Fruit fly (Drosophila melanogaster) whole organism, prepupa: ENCODE data around the gene Cp19.
A peak's percentile ranks its signal among the peaks of the same experiment; 100 is the strongest.

Source experiments
- Blimp-1 ChIP-seq: fragments of 200-800 bp; sonication (Bioruptor generic); optimal IDR thresholded peaks from 3 replicates; lab custom pipeline; 2017; ENCODE audit warnings: missing biosample characterization, missing genetic modification characterization, mild to moderate bottlenecking, moderate library complexity, missing genetic modification reagents
- CG10669 ChIP-seq: fragments of 200-800 bp; sonication (Bioruptor generic); optimal IDR thresholded peaks from 3 replicates; lab custom pipeline; 2018; ENCODE audit warnings: missing biosample characterization, mild to moderate bottlenecking, missing genetic modification characterization, moderate library complexity
- CG11902 ChIP-seq: fragments of 200-800 bp; sonication (Bioruptor generic); optimal IDR thresholded peaks from 3 replicates; lab custom pipeline; 2016; ENCODE audit warnings: missing biosample characterization, missing genetic modification characterization
- CG15336 ChIP-seq: fragments of 200-800 bp; sonication (Bioruptor generic); IDR thresholded peaks from 2 replicates; pipeline ENCODE4 v1.3.6; 2022; ENCODE audit warnings: missing biosample characterization, missing genetic modification characterization
- CG1621 ChIP-seq: fragments of 200-800 bp; sonication (Bioruptor generic); optimal IDR thresholded peaks from 3 replicates; lab custom pipeline; 2018; ENCODE audit warnings: missing biosample characterization, mild to moderate bottlenecking, missing genetic modification characterization
- CG3032 ChIP-seq: fragments of 200-800 bp; optimal IDR thresholded peaks from 2 replicates; lab custom pipeline; 2019; ENCODE audit warnings: missing biosample characterization, mild to moderate bottlenecking, missing genetic modification characterization, moderate library complexity
- CG4318 ChIP-seq: fragments of 200-800 bp; sonication (Bioruptor generic); optimal IDR thresholded peaks from 3 replicates; lab custom pipeline; 2017; ENCODE audit warnings: missing biosample characterization, mild to moderate bottlenecking, missing genetic modification characterization
- CG6276 ChIP-seq: fragments of 200-800 bp; sonication (Bioruptor generic); optimal IDR thresholded peaks from 2 replicates; lab custom pipeline; 2017; ENCODE audit warnings: missing biosample characterization, mild to moderate bottlenecking, missing genetic modification characterization
- CG6808 ChIP-seq: fragments of 200-800 bp; sonication (Bioruptor generic); optimal IDR thresholded peaks from 3 replicates; lab custom pipeline; 2017; ENCODE audit warnings: missing biosample characterization, missing genetic modification characterization, mild to moderate bottlenecking, moderate library complexity, missing genetic modification reagents
- CG6854 ChIP-seq: fragments of 200-800 bp; sonication (Bioruptor generic); optimal IDR thresholded peaks from 2 replicates; lab custom pipeline; 2017; ENCODE audit warnings: missing biosample characterization, mild to moderate bottlenecking, missing genetic modification characterization
- CG7368 ChIP-seq: fragments of 200-800 bp; sonication (Bioruptor generic); optimal IDR thresholded peaks from 3 replicates; lab custom pipeline; 2016; ENCODE audit warnings: missing biosample characterization, missing genetic modification characterization
- CG8119 ChIP-seq: fragments of 200-800 bp; sonication (Bioruptor generic); IDR thresholded peaks from 3 replicates; pipeline ENCODE4 v1.3.6; 2022; ENCODE audit warnings: missing biosample characterization, missing genetic modification characterization
- CG8632 ChIP-seq: fragments of 200-800 bp; sonication (Bioruptor generic); optimal IDR thresholded peaks from 3 replicates; lab custom pipeline; 2016; ENCODE audit warnings: missing biosample characterization, missing genetic modification characterization
- CG9139 ChIP-seq: fragments of 200-800 bp; sonication (Bioruptor generic); optimal IDR thresholded peaks from 3 replicates; lab custom pipeline; 2017; ENCODE audit warnings: missing biosample characterization, mild to moderate bottlenecking, missing genetic modification characterization
- Eip78C ChIP-seq: fragments of 200-800 bp; sonication (Bioruptor generic); peaks from one replicate; lab custom pipeline; 2016; ENCODE audit warnings: missing biosample characterization, missing genetic modification characterization
- Hr38 ChIP-seq: sonication (Bioruptor generic); optimal IDR thresholded peaks from 2 replicates; lab custom pipeline; 2016; ENCODE audit warnings: missing biosample characterization, missing genetic modification characterization
- Hr39 ChIP-seq: fragments of 200-800 bp; sonication (Bioruptor generic); optimal IDR thresholded peaks from 2 replicates; lab custom pipeline; 2016; ENCODE audit warnings: missing biosample characterization, missing genetic modification characterization
- Met ChIP-seq: fragments of 200-800 bp; sonication (Bioruptor generic); optimal IDR thresholded peaks from 3 replicates; lab custom pipeline; 2016; ENCODE audit warnings: missing biosample characterization, missing genetic modification characterization
- Sox102F ChIP-seq: fragments of 200-800 bp; sonication (Bioruptor generic); optimal IDR thresholded peaks from 2 replicates; lab custom pipeline; 2016; ENCODE audit warnings: missing biosample characterization, mild to moderate bottlenecking, missing genetic modification characterization
- Sox14 ChIP-seq: fragments of 200-800 bp; sonication (Bioruptor generic); optimal IDR thresholded peaks from 3 replicates; lab custom pipeline; 2016; ENCODE audit warnings: missing biosample characterization, missing genetic modification characterization
- Sox15 ChIP-seq: fragments of 200-800 bp; sonication (Bioruptor generic); optimal IDR thresholded peaks from 3 replicates; lab custom pipeline; 2016; ENCODE audit warnings: missing biosample characterization, missing genetic modification characterization
- dac ChIP-seq: fragments of 200-800 bp; sonication (Bioruptor generic); optimal IDR thresholded peaks from 2 replicates; lab custom pipeline; 2017; ENCODE audit warnings: missing biosample characterization, mild to moderate bottlenecking, missing genetic modification characterization
- eg ChIP-seq: fragments of 200-800 bp; sonication (Bioruptor generic); IDR thresholded peaks from 3 replicates; pipeline ENCODE4 v1.3.6; 2022; ENCODE audit warnings: missing biosample characterization, missing genetic modification characterization
- esn ChIP-seq: fragments of 200-800 bp; sonication (Bioruptor generic); optimal IDR thresholded peaks from 2 replicates; lab custom pipeline; 2016; ENCODE audit warnings: missing biosample characterization, mild to moderate bottlenecking, missing genetic modification characterization, moderate library complexity
- fd59A ChIP-seq: fragments of 200-800 bp; sonication (Bioruptor generic); optimal IDR thresholded peaks from 2 replicates; lab custom pipeline; 2017; ENCODE audit warnings: missing biosample characterization, mild to moderate bottlenecking, missing genetic modification characterization, missing genetic modification reagents
- fd85E ChIP-seq: fragments of 200-800 bp; sonication (Bioruptor generic); optimal IDR thresholded peaks from 3 replicates; lab custom pipeline; 2016; ENCODE audit warnings: missing biosample characterization, missing genetic modification characterization
- salr ChIP-seq, 2 experiments: fragments of 200-800 bp; sonication (Bioruptor generic); optimal IDR thresholded peaks; 3 replicates each; lab custom pipeline; 2016 to 2018; ENCODE audit warnings: missing biosample characterization in 2 of 2, missing genetic modification characterization in 2 of 2, mild to moderate bottlenecking in 1 of 2
- spab ChIP-seq: fragments of 200-800 bp; sonication (Bioruptor generic); optimal IDR thresholded peaks from 2 replicates; lab custom pipeline; 2017; ENCODE audit warnings: missing biosample characterization, mild to moderate bottlenecking, missing genetic modification characterization, missing genetic modification reagents
- ss ChIP-seq, 2 experiments: fragments of 200-800 bp; sonication (Bioruptor generic); optimal IDR thresholded peaks; 2 replicates in 1 of 2; 3 replicates in 1 of 2; lab custom pipeline; 2017 to 2018; ENCODE audit warnings: mild to moderate bottlenecking in 2 of 2, missing biosample characterization in 2 of 2, missing genetic modification characterization in 2 of 2, moderate library complexity in 1 of 2
- svp ChIP-seq: fragments of 200-800 bp; sonication (Bioruptor generic); peaks from one replicate; lab custom pipeline; 2016; ENCODE audit warnings: missing biosample characterization, missing genetic modification characterization
- vri ChIP-seq: fragments of 200-800 bp; sonication (Bioruptor generic); optimal IDR thresholded peaks from 3 replicates; lab custom pipeline; 2016; ENCODE audit warnings: missing biosample characterization, mild to moderate bottlenecking, missing genetic modification characterization

Cp19 gene

dm6 chr3L:8772998-8773684 lies 43.5 kb downstream of the Cp19 start (continued):
- TF ChIP-seq spab (GFP tag; lab: Kevin White, UChicago) (peak; percentile 56), ss (GFP tag; optimal IDR thresholded peaks at IDR 0.05; lab: Kevin White, UChicago) (peak; percentile 47 to 63), CG3032 (tag; lab: Kevin White, UChicago) (peak; percentile 58), eg (GFP tag; lab: Robert Waterston, UW) (peak; percentile 83), CG6276 (GFP tag; lab: Kevin White, UChicago) (peak; percentile 63), CG11902 (GFP tag; lab: Kevin White, UChicago) (peak; percentile 9), vri (GFP tag; lab: Kevin White, UChicago) (no peak), CG8632 (GFP tag; lab: Kevin White, UChicago) (peak; percentile 70), esn (GFP tag; lab: Kevin White, UChicago) (peak; percentile 56), CG4318 (GFP tag; lab: Kevin White, UChicago) (peak; percentile 46), dac (GFP tag; lab: Kevin White, UChicago) (peak; percentile 1), CG8119 (peak; percentile 88), salr (GFP tag; optimal IDR thresholded peaks at IDR 0.05; lab: Kevin White, UChicago) (peak in 1 of 2 experiments; percentile 24), svp (GFP tag; lab: Kevin White, UChicago) (no peak), Hr39 (GFP tag; lab: Kevin White, UChicago) (peak; percentile 39), CG15336 (GFP tag; lab: Robert Waterston, UW) (peak; percentile 86), Sox15 (GFP tag; lab: Kevin White, UChicago) (no peak), CG10669 (GFP tag; lab: Kevin White, UChicago) (peak; percentile 65), CG6808 (GFP tag; lab: Kevin White, UChicago) (peak; percentile 49), Hr38 (GFP tag; lab: Kevin White, UChicago) (no peak), fd85E (no peak), CG7368 (GFP tag; lab: Kevin White, UChicago) (peak; percentile 7), fd59A (GFP tag; lab: Kevin White, UChicago) (peak; percentile 66)

- TF ChIP-seq Sox102F (GFP tag; lab: Kevin White, UChicago): no peak
- TF ChIP-seq vri (GFP tag; lab: Kevin White, UChicago): peak; percentile 51
Observed at dm6 chr3L:8773713-8774112, 44.0 kb downstream of the Cp19 start.

dm6 chr3L:8774974-8775731 lies 45.5 kb downstream of the Cp19 start:
- TF ChIP-seq fd85E (no peak), CG1621 (tag; lab: Kevin White, UChicago) (peak; percentile 37), ss (GFP tag; optimal IDR thresholded peaks at IDR 0.05; lab: Kevin White, UChicago) (peak; percentile 52 to 73), Eip78C (GFP tag; lab: Kevin White, UChicago) (peak; percentile 73), Blimp-1 (peak; percentile 99), Sox14 (GFP tag; lab: Kevin White, UChicago) (peak; percentile 32), CG6808 (GFP tag; lab: Kevin White, UChicago) (peak; percentile 60), vri (GFP tag; lab: Kevin White, UChicago) (peak; percentile 38), esn (GFP tag; lab: Kevin White, UChicago) (no peak), CG8632 (GFP tag; lab: Kevin White, UChicago) (peak; percentile 15), CG10669 (GFP tag; lab: Kevin White, UChicago) (peak; percentile 11), salr (GFP tag; optimal IDR thresholded peaks at IDR 0.05; lab: Kevin White, UChicago) (no peak), svp (GFP tag; lab: Kevin White, UChicago) (peak; percentile 14), Met (GFP tag; lab: Kevin White, UChicago) (peak; percentile 27), CG6854 (GFP tag; lab: Kevin White, UChicago) (peak; percentile 81), CG11902 (GFP tag; lab: Kevin White, UChicago) (no peak), CG9139 (GFP tag; lab: Kevin White, UChicago) (peak; percentile 70)
- TF ChIP-seq, all 60 proteins: peak for 13
